Fruit fly (Drosophila melanogaster): ENCODE data around the gene CG17625.
A peak's percentile ranks its signal among the peaks of the same experiment; 100 is the strongest.

Gene CG17625

dm6 chr3R:22672695-22673346, 13.8 kb upstream of the CG17625 start:
- no peak for TF ChIP-seq bab1 (GFP tag; optimal IDR thresholded peaks at IDR 0.05)
- no peak for TF ChIP-seq CG33017 (tag; optimal IDR thresholded peaks at IDR 0.05)
- no peak for TF ChIP-seq Hr96 (GFP tag; optimal IDR thresholded peaks at IDR 0.05)
- TF ChIP-seq CG12768 (GFP tag; optimal IDR thresholded peaks at IDR 0.05) = no peak
- TF ChIP-seq cic (GFP tag; optimal IDR thresholded peaks at IDR 0.05) = no peak
- no peak for TF ChIP-seq ovo (GFP tag; optimal IDR thresholded peaks at IDR 0.05)
- no peak for TF ChIP-seq cnc (optimal IDR thresholded peaks at IDR 0.05)
- no peak for TF ChIP-seq CG7101 (tag; optimal IDR thresholded peaks at IDR 0.05)
- no peak for TF ChIP-seq Clk (GFP tag; optimal IDR thresholded peaks at IDR 0.05)
- no peak for TF ChIP-seq toe (GFP tag; optimal IDR thresholded peaks at IDR 0.05)
- TF ChIP-seq tj (GFP tag; optimal IDR thresholded peaks at IDR 0.05) = no peak
- no peak for TF ChIP-seq CG11617 (GFP tag; optimal IDR thresholded peaks at IDR 0.05)
- TF ChIP-seq CG5204 (GFP tag; optimal IDR thresholded peaks at IDR 0.05) = no peak
- no peak for TF ChIP-seq Crg-1 (GFP tag; optimal IDR thresholded peaks at IDR 0.05)
- TF ChIP-seq CG1620 (GFP tag; optimal IDR thresholded peaks at IDR 0.05) = no peak
- no peak for TF ChIP-seq CG7045 (GFP tag; optimal IDR thresholded peaks at IDR 0.05)
- TF ChIP-seq Mnt (GFP tag; optimal IDR thresholded peaks at IDR 0.05) = no peak
- no peak for TF ChIP-seq CG14711 (tag; optimal IDR thresholded peaks at IDR 0.05)

- TF ChIP-seq CG33017 (tag; optimal IDR thresholded peaks at IDR 0.05) (no peak), toe (GFP tag; optimal IDR thresholded peaks at IDR 0.05) (no peak), CG14711 (tag; optimal IDR thresholded peaks at IDR 0.05) (no peak), CG7045 (GFP tag; optimal IDR thresholded peaks at IDR 0.05) (no peak), tj (GFP tag; optimal IDR thresholded peaks at IDR 0.05) (no peak), pad (GFP tag; optimal IDR thresholded peaks at IDR 0.05) (no peak), cnc (optimal IDR thresholded peaks at IDR 0.05) (no peak), CG7101 (tag; optimal IDR thresholded peaks at IDR 0.05) (no peak), Crg-1 (GFP tag; optimal IDR thresholded peaks at IDR 0.05) (no peak), Clk (GFP tag; optimal IDR thresholded peaks at IDR 0.05) (no peak), cic (GFP tag; optimal IDR thresholded peaks at IDR 0.05) (no peak)
These were observed 13.1 kb upstream of the CG17625 start for dm6 chr3R:22673528-22673959.

- TF ChIP-seq CG7101 (tag; optimal IDR thresholded peaks at IDR 0.05) (no peak), kay (GFP tag; ENCODE audit: borderline replicate concordance) (no peak), CG5204 (GFP tag; optimal IDR thresholded peaks at IDR 0.05) (no peak), Clk (GFP tag; optimal IDR thresholded peaks at IDR 0.05) (no peak), cnc (optimal IDR thresholded peaks at IDR 0.05) (no peak)
These were observed 11.2 kb upstream of the CG17625 start for dm6 chr3R:22675447-22675846.

DNA sequence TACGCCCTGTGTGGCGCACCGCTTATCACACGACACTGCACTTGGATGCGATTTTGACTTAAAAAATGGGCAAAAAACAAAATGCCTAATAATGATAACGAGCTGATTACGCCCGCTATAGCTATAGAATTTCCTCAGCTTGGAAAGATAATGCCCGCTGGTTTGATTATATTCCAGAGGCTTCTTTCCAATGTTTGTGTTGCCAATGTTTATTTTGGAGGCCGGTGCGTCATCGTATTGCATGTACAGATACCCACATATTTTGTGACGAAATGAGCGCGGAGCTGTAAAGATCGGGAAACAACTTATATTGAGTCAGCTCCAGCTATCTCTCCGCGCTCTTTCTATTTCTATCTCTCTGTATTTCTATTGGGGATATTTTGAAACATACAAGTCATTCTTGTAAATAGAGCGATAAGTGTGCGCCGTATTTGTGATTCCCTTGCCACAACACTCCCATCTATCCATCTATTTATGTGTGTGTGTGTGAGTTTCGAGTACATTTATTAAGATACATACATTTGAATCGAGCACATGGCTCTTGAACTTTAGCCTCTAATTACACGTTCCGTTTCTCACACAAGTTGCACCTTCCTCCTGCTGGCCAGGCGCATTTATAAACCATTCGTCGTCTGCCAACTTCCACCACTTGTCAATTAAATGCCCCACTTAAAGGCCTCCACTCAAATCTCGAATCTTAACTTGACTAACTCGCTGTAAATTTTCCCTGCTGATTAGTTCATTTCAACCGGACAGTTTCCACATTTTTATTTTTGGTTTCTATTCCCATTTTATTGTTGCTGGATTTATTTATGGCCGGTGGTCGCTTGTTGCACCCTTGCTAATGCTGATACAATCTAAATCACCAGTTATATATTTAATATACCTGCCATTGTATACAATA, 2.4 kb upstream of the CG17625 start:
- no peak for TF ChIP-seq bab1 (GFP tag; optimal IDR thresholded peaks at IDR 0.05)
- TF ChIP-seq CG7101 (tag; optimal IDR thresholded peaks at IDR 0.05) = peak; percentile 23
- peak; percentile 41 for TF ChIP-seq CG7045 (GFP tag; optimal IDR thresholded peaks at IDR 0.05)
- TF ChIP-seq CG33017 (tag; optimal IDR thresholded peaks at IDR 0.05) = peak; percentile 3
- peak; percentile 21 for TF ChIP-seq Hr96 (GFP tag; optimal IDR thresholded peaks at IDR 0.05)
- TF ChIP-seq cnc (optimal IDR thresholded peaks at IDR 0.05) = peak; percentile 13 to 91
- peak; percentile 73 for TF ChIP-seq cic (GFP tag; optimal IDR thresholded peaks at IDR 0.05)
- TF ChIP-seq toe (GFP tag; optimal IDR thresholded peaks at IDR 0.05) = no peak
- TF ChIP-seq tj (GFP tag; optimal IDR thresholded peaks at IDR 0.05) = no peak
- no peak for TF ChIP-seq Crg-1 (GFP tag; optimal IDR thresholded peaks at IDR 0.05)
- peak; percentile 60 for TF ChIP-seq CG12768 (GFP tag; optimal IDR thresholded peaks at IDR 0.05)
- peak; percentile 14 for TF ChIP-seq Mnt (GFP tag; optimal IDR thresholded peaks at IDR 0.05)
- TF ChIP-seq kay (GFP tag; ENCODE audit: borderline replicate concordance) = peak; percentile 95
- no peak for TF ChIP-seq CG5204 (GFP tag; optimal IDR thresholded peaks at IDR 0.05)
- no peak for TF ChIP-seq CG1620 (GFP tag; optimal IDR thresholded peaks at IDR 0.05)
- TF ChIP-seq CG11617 (GFP tag; optimal IDR thresholded peaks at IDR 0.05) = no peak
- no peak for TF ChIP-seq pad (GFP tag; optimal IDR thresholded peaks at IDR 0.05)
- TF ChIP-seq ovo (GFP tag; optimal IDR thresholded peaks at IDR 0.05) = no peak
- TF ChIP-seq Clk (GFP tag; optimal IDR thresholded peaks at IDR 0.05) = peak; percentile 0
- TF ChIP-seq CG14711 (tag; optimal IDR thresholded peaks at IDR 0.05) = no peak

DNA sequence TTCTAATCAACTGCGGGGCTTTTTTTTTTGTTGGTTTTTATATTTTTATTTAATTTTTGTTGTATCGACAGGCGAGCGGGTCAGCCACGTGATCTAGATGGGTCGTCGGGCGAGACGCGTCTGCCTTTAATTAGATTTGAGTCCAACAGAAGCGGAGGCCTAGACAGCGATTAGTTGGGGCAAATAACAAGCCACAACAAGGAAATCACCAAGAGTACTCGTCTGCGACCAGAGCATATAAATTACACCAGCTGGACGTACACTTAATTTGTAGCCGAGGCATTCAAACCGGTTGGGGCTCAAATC, 1.7 kb upstream of the CG17625 start:
- TF ChIP-seq CG5204 (GFP tag; optimal IDR thresholded peaks at IDR 0.05) = no peak
- no peak for TF ChIP-seq tj (GFP tag; optimal IDR thresholded peaks at IDR 0.05)
- no peak for TF ChIP-seq toe (GFP tag; optimal IDR thresholded peaks at IDR 0.05)
- TF ChIP-seq CG14711 (tag; optimal IDR thresholded peaks at IDR 0.05) = no peak
- TF ChIP-seq CG7101 (tag; optimal IDR thresholded peaks at IDR 0.05) = no peak
- no peak for TF ChIP-seq kay (GFP tag; ENCODE audit: borderline replicate concordance)
- no peak for TF ChIP-seq Mnt (GFP tag; optimal IDR thresholded peaks at IDR 0.05)

dm6 chr3R:22690311-22690710, 3.7 kb downstream of the CG17625 start, which contains the start of the genes wfs1 and Nup133:
TSS of gene wfs1 (minus strand) at chr3R:22690380.
TSS of gene Nup133 (plus strand) at chr3R:22690607.
- peak; percentile 66 for TF ChIP-seq CG7045 (GFP tag; optimal IDR thresholded peaks at IDR 0.05)
- peak; percentile 80 for TF ChIP-seq bab1 (GFP tag; optimal IDR thresholded peaks at IDR 0.05)
- TF ChIP-seq kay (GFP tag; ENCODE audit: borderline replicate concordance) = no peak
- no peak for TF ChIP-seq cic (GFP tag; optimal IDR thresholded peaks at IDR 0.05)
- TF ChIP-seq cnc (optimal IDR thresholded peaks at IDR 0.05) = no peak
- peak; percentile 82 for TF ChIP-seq CG14711 (tag; optimal IDR thresholded peaks at IDR 0.05)
- TF ChIP-seq Clk (GFP tag; optimal IDR thresholded peaks at IDR 0.05) = no peak
- TF ChIP-seq CG11617 (GFP tag; optimal IDR thresholded peaks at IDR 0.05) = peak; percentile 77
- TF ChIP-seq Crg-1 (GFP tag; optimal IDR thresholded peaks at IDR 0.05) = peak; percentile 26
- TF ChIP-seq Mnt (GFP tag; optimal IDR thresholded peaks at IDR 0.05) = peak; percentile 17
- TF ChIP-seq toe (GFP tag; optimal IDR thresholded peaks at IDR 0.05) = peak; percentile 28
- TF ChIP-seq CG5204 (GFP tag; optimal IDR thresholded peaks at IDR 0.05) = no peak
- TF ChIP-seq ovo (GFP tag; optimal IDR thresholded peaks at IDR 0.05) = peak; percentile 12
- peak; percentile 90 for TF ChIP-seq CG7101 (tag; optimal IDR thresholded peaks at IDR 0.05)
- peak; percentile 66 for TF ChIP-seq CG33017 (tag; optimal IDR thresholded peaks at IDR 0.05)
- TF ChIP-seq pad (GFP tag; optimal IDR thresholded peaks at IDR 0.05) = peak; percentile 51
- TF ChIP-seq CG12768 (GFP tag; optimal IDR thresholded peaks at IDR 0.05) = peak; percentile 51
- TF ChIP-seq CG1620 (GFP tag; optimal IDR thresholded peaks at IDR 0.05) = peak; percentile 8
- peak; percentile 39 for TF ChIP-seq tj (GFP tag; optimal IDR thresholded peaks at IDR 0.05)
- no peak for TF ChIP-seq Hr96 (GFP tag; optimal IDR thresholded peaks at IDR 0.05)

Measured in whole organism, adult.